Worm (Caenorhabditis elegans): ENCODE results near the gene atp-2.

DNA sequence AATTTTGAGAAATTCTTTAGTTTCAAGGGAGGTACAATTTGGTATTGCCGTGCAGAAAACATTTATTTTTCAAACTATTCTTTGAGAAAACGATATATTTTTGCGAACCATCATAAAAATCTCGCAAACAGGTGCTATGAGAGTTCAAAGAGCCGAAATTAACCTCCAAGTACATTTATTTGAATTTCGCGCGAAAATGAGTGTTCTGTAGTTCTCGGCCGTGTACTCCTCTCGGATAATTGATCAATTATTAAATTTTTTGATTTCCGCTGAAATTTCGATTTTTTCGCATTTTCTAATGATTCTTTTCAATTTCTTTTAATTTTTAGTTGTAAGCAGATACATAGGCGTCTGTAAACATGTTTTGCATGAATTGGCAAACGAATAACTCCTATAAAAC, 38.0 kb upstream of the atp-2 start:
- no peak for TF ChIP-seq ztf-4 (tag; optimal IDR thresholded peaks at IDR 0.05)
- TF ChIP-seq nhr-23 (tag; optimal IDR thresholded peaks at IDR 0.05): no peak
- TF ChIP-seq nhr-12 (tag; optimal IDR thresholded peaks at IDR 0.05): no peak
- TF ChIP-seq ztf-11 (tag; optimal IDR thresholded peaks at IDR 0.05): no peak
- TF ChIP-seq unc-39 (tag; optimal IDR thresholded peaks at IDR 0.05): no peak
- no peak for TF ChIP-seq lin-13 (GFP tag; optimal IDR thresholded peaks at IDR 0.05)
- TF ChIP-seq unc-55 (GFP tag; optimal IDR thresholded peaks at IDR 0.05): peak; percentile 2
- TF ChIP-seq aly-2 (tag; optimal IDR thresholded peaks at IDR 0.05): no peak

Measured in whole organism, L2 larva.